Fruit fly (Drosophila melanogaster) whole organism, adult: ENCODE results near the gene CG11537.
A peak's percentile ranks its signal among the peaks of the same experiment; 100 is the strongest.

Experiments
- CG11617 ChIP-seq: fragments of 200-800 bp; sonication (Bioruptor generic); optimal IDR thresholded peaks from 2 replicates; lab custom pipeline; 2017; ENCODE audit warnings: mild to moderate bottlenecking, missing biosample characterization, missing genetic modification reagents, missing genetic modification characterization
- CG12768 ChIP-seq: fragments of 200-800 bp; sonication (Bioruptor generic); optimal IDR thresholded peaks from 2 replicates; lab custom pipeline; 2017; ENCODE audit warnings: missing biosample characterization, missing genetic modification characterization, mild to moderate bottlenecking, moderate library complexity, missing genetic modification reagents
- CG14711 ChIP-seq: fragments of 200-800 bp; sonication (Bioruptor generic); optimal IDR thresholded peaks from 2 replicates; lab custom pipeline; 2018; ENCODE audit warnings: missing biosample characterization, mild to moderate bottlenecking, missing genetic modification characterization, moderate library complexity
- CG1620 ChIP-seq: fragments of 200-800 bp; sonication (Bioruptor generic); optimal IDR thresholded peaks from 2 replicates; lab custom pipeline; 2016; ENCODE audit warnings: missing biosample characterization, missing genetic modification characterization
- CG33017 ChIP-seq: fragments of 200-800 bp; sonication (Bioruptor generic); optimal IDR thresholded peaks from 2 replicates; lab custom pipeline; 2018; ENCODE audit warnings: missing biosample characterization, mild to moderate bottlenecking, missing genetic modification characterization, moderate library complexity
- CG5204 ChIP-seq: fragments of 200-800 bp; sonication (Bioruptor generic); optimal IDR thresholded peaks from 2 replicates; lab custom pipeline; 2016; ENCODE audit warnings: missing biosample characterization, missing genetic modification characterization
- CG7045 ChIP-seq: fragments of 200-800 bp; sonication (Bioruptor generic); optimal IDR thresholded peaks from 2 replicates; lab custom pipeline; 2017; ENCODE audit warnings: missing biosample characterization, mild to moderate bottlenecking, missing genetic modification characterization
- CG7101 ChIP-seq: fragments of 200-800 bp; sonication (Bioruptor generic); optimal IDR thresholded peaks from 2 replicates; lab custom pipeline; 2018; ENCODE audit warnings: missing biosample characterization, mild to moderate bottlenecking, missing genetic modification characterization, moderate library complexity
- Clk ChIP-seq: fragments of 200-800 bp; sonication (Bioruptor generic); optimal IDR thresholded peaks from 2 replicates; lab custom pipeline; 2017; ENCODE audit warnings: missing biosample characterization, missing genetic modification characterization
- Crg-1 ChIP-seq: fragments of 200-800 bp; sonication (Bioruptor generic); optimal IDR thresholded peaks from 2 replicates; lab custom pipeline; 2016; ENCODE audit warnings: missing biosample characterization, missing genetic modification characterization
- Hr96 ChIP-seq: fragments of 200-800 bp; sonication (Bioruptor generic); optimal IDR thresholded peaks from 2 replicates; lab custom pipeline; 2016; ENCODE audit warnings: missing biosample characterization, missing genetic modification characterization
- Mnt ChIP-seq: fragments of 200-800 bp; sonication (Bioruptor generic); optimal IDR thresholded peaks from 2 replicates; lab custom pipeline; 2016; ENCODE audit warnings: missing biosample characterization, mild to moderate bottlenecking, missing genetic modification characterization
- bab1 ChIP-seq: fragments of 200-800 bp; sonication (Bioruptor generic); optimal IDR thresholded peaks from 3 replicates; lab custom pipeline; 2019; ENCODE audit warnings: missing biosample characterization, mild to moderate bottlenecking, missing genetic modification characterization, moderate library complexity
- cic ChIP-seq: fragments of 200-800 bp; sonication (Bioruptor generic); optimal IDR thresholded peaks from 2 replicates; lab custom pipeline; 2017; ENCODE audit warnings: missing biosample characterization, mild to moderate bottlenecking, missing genetic modification characterization, moderate library complexity
- cnc ChIP-seq, 2 experiments: fragments of >200 bp; optimal IDR thresholded peaks; 2 replicates each; lab custom pipeline; 2017
- kay ChIP-seq: fragments of 200-800 bp; sonication (Bioruptor generic); peaks from one replicate; lab custom pipeline; 2016; ENCODE audit warnings: missing biosample characterization, missing genetic modification characterization, borderline replicate concordance
- ovo ChIP-seq: fragments of 200-800 bp; sonication (Bioruptor generic); optimal IDR thresholded peaks from 2 replicates; lab custom pipeline; 2016; ENCODE audit warnings: missing biosample characterization, missing genetic modification characterization
- pad ChIP-seq: fragments of 200-800 bp; sonication (Bioruptor generic); optimal IDR thresholded peaks from 3 replicates; lab custom pipeline; 2017; ENCODE audit warnings: missing biosample characterization, missing genetic modification characterization, mild to moderate bottlenecking, moderate library complexity, missing genetic modification reagents
- tj ChIP-seq: fragments of 200-800 bp; sonication (Bioruptor generic); optimal IDR thresholded peaks from 3 replicates; lab custom pipeline; 2017; ENCODE audit warnings: missing biosample characterization, mild to moderate bottlenecking, missing genetic modification characterization, moderate library complexity
- toe ChIP-seq: fragments of 200-800 bp; sonication (Bioruptor generic); optimal IDR thresholded peaks from 2 replicates; lab custom pipeline; 2016; ENCODE audit warnings: missing biosample characterization, missing genetic modification characterization

Gene CG11537

DNA sequence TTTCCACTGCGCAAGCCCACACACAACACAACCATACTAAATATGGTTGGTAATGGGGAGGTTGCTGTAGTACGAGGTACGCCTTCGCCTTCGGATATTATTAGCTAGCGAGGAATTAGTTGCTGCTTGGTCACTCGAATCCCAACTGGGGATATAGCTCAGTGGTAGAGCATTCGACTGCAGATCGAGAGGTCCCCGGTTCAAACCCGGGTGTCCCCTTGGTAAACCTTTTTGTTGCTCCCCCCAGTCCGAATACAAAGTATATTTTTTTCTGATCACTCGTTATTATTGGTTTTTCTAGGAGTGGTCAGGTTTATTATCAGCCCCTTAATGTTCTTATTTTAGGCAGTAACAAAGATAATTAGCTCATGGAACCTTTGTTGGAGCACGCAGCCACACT is 47.7 kb downstream of the CG11537 start:
- TF ChIP-seq Crg-1 (GFP tag; lab: Kevin White, UChicago) (no peak), Hr96 (no peak), CG12768 (no peak), Mnt (GFP tag; lab: Kevin White, UChicago) (no peak), cnc (optimal IDR thresholded peaks at IDR 0.05; lab: Kevin White, UChicago) (no peak), CG5204 (GFP tag; lab: Kevin White, UChicago) (no peak), CG7045 (GFP tag; lab: Kevin White, UChicago) (no peak), CG1620 (GFP tag; lab: Kevin White, UChicago) (no peak), Clk (no peak), kay (GFP tag; lab: Kevin White, UChicago) (no peak), CG11617 (no peak), ovo (GFP tag; lab: Kevin White, UChicago) (no peak), bab1 (GFP tag; lab: Kevin White, UChicago) (no peak), tj (no peak), CG7101 (no peak), toe (no peak), pad (GFP tag; lab: Kevin White, UChicago) (no peak), CG14711 (tag; lab: Kevin White, UChicago) (no peak), CG33017 (no peak)

DNA sequence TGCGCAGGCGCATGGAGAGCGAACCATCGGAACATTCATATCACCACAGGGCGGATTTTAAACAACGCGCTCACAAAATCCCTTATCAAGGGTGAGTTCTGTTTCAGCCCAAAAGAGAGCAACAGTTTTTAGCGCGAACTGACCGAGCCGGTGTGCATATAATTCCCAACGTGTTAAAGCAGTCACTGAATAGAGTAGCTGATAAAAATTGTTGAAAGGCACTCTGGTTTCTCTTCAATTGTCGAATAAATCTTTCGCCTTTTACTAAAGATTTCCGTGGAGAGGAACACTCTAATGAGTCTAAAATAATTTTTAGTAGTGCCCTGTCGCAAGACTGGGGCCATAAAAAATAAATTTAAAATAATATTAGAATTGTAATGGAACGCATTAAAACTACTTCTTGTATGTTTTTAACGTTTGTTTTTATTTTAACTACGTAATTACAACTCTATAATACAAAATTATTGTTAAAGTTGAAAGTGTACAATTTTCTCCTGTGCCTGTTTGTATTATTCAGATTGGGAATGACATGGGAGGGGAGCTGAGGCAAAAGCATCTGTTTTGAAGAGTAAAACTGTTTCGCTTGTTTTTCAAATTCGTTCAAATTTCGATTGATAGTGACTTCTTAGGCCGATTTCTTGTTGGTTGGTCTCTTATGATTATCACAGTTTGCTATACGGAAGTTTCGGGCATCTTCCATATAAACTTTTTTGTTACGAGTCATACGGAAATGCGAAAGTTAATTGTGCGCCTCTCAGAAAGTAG is 52.5 kb downstream of the CG11537 start:
- TF ChIP-seq Clk (no peak), CG1620 (GFP tag; lab: Kevin White, UChicago) (no peak), bab1 (GFP tag; lab: Kevin White, UChicago) (no peak), cic (GFP tag; lab: Kevin White, UChicago) (no peak), Hr96 (no peak), toe (no peak), Crg-1 (GFP tag; lab: Kevin White, UChicago) (no peak), CG7101 (peak; percentile 44), CG5204 (GFP tag; lab: Kevin White, UChicago) (no peak), pad (GFP tag; lab: Kevin White, UChicago) (peak; percentile 25), CG7045 (GFP tag; lab: Kevin White, UChicago) (no peak), ovo (GFP tag; lab: Kevin White, UChicago) (no peak), CG14711 (tag; lab: Kevin White, UChicago) (peak; percentile 21), CG11617 (no peak), CG12768 (no peak), kay (GFP tag; lab: Kevin White, UChicago) (no peak), tj (no peak), Mnt (GFP tag; lab: Kevin White, UChicago) (no peak), cnc (optimal IDR thresholded peaks at IDR 0.05; lab: Kevin White, UChicago) (no peak), CG33017 (no peak)

DNA sequence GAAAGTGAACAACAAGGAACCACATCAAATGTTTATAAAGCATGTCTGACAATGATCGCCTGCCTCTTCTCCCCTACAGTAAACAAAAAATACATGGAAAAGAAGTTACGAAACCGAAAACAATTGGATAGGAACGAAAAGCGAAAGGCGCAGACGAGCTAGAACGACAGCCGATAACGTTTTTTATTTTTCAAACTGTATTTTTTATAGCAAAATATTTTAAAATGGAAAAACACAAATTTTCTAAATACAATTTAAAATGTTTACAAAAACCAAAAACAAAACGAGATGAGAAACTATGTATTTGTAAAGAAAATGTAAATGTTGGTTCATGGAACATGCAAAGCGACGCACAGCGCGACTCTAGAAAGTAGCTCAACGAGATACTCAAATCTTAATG is 54.2 kb downstream of the CG11537 start:
- TF ChIP-seq CG7101 (no peak), CG7045 (GFP tag; lab: Kevin White, UChicago) (no peak), toe (no peak), CG11617 (no peak), CG33017 (no peak), ovo (GFP tag; lab: Kevin White, UChicago) (no peak), Hr96 (no peak), kay (GFP tag; lab: Kevin White, UChicago) (peak; percentile 87)

DNA sequence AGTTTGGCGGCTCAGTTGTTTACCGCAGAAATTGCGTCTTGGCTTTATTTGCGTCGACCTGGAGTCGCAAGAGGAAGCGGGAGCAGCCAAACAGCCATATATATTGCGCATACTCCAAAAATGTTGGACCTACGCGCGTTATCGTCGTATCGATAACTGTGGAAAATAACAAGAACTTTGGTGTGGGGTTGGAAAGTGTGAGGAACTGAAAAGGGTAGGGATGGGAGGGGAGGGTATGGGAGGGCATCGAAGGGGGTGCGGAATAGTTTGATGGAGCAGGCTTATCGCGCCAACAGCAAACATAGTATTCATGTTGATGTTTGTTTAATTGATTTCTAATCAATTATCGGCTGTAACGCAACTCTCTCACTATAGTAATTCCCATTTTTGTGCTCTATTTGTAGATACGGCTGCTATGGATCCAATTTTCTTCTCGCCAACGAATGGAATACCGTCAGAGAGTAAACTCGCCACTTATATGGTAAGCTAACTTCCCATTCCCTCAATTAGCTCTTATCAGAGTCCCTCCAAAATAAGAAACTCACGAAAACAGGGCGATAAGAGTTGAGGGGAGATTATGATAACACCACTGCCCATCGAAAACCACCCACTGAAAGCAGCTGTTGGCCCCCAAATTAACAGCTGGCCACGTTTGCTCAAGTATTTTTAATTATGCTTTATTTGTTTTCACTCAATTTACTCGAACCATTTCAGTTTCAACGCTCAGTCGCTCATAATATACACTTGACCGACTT is 59.8 kb downstream of the CG11537 start:
- TF ChIP-seq CG12768: peak; percentile 12
- peak; percentile 82 for TF ChIP-seq cic (GFP tag; lab: Kevin White, UChicago)
- TF ChIP-seq kay (GFP tag; lab: Kevin White, UChicago): peak; percentile 71
- TF ChIP-seq CG7101: peak; percentile 7
- no peak for TF ChIP-seq pad (GFP tag; lab: Kevin White, UChicago)
- TF ChIP-seq CG11617: no peak

DNA sequence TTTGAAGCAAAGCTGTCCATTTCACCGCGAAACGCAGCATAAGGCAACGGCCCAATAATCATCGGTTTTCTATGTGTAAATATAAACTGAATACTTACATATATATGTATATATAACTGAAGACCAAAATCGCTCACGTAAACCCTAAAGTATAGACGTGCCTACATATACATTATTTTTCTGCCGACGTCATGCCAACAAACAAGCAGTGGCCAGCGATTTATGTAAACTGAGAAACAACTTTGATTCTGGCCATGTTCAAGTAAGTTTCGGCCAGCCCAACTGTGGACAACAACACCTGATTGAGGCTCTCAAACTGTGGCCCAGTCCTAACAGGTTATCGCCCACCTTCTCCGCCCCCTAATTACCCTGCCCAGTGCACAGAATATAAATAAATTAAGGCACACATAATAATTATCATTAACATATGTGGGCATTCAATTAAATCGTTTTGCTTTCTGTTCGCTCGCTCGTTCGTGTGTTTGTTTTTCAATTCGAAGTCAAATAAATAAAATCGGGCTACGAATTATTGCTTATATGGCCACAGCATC is 61.2 kb downstream of the CG11537 start:
- TF ChIP-seq tj (peak; percentile 99), CG1620 (GFP tag; lab: Kevin White, UChicago) (no peak), CG7045 (GFP tag; lab: Kevin White, UChicago) (no peak), cnc (optimal IDR thresholded peaks at IDR 0.05; lab: Kevin White, UChicago) (peak; percentile 55 to 61)

DNA sequence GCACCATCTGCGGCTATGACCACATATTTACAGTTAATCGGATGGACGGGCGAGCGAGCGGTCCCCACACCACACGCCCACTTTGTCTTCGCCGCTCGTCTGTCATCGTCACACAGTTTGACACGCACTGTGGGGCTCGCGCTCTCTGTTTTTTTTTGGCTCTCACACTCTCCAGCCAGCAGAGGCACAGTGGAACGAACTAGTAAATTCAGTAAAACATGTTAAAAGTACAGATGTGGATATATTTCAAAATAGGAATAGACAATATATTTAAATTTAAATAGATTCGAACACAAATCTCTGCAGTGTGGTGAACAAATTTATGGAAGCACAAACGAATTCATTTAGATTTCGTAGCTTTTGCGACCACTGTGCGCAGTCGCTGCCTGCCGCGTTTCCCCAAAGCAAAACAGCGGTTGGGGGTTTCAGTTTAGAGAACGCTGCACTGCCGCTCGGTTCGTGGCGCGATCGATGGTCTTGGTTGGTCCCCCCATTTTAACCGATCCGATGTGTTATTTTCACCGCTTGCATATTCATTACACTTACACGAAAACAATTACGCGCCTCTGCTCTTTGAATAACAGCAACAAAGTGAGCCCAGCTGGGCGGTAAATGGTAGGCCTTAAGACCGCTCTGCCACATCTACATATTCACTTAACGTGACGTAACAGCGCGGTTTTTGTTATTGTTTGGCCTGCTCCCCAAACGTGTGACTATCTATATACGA is 61.9 kb downstream of the CG11537 start:
- TF ChIP-seq CG11617 (peak; percentile 98), Clk (peak; percentile 96), CG7045 (GFP tag; lab: Kevin White, UChicago) (peak; percentile 97), CG7101 (peak; percentile 98), CG1620 (GFP tag; lab: Kevin White, UChicago) (peak; percentile 98), cic (GFP tag; lab: Kevin White, UChicago) (peak; percentile 92), cnc (optimal IDR thresholded peaks at IDR 0.05; lab: Kevin White, UChicago) (no peak), CG12768 (peak; percentile 98), Crg-1 (GFP tag; lab: Kevin White, UChicago) (peak; percentile 97), CG5204 (GFP tag; lab: Kevin White, UChicago) (peak; percentile 97), ovo (GFP tag; lab: Kevin White, UChicago) (peak; percentile 93), kay (GFP tag; lab: Kevin White, UChicago) (peak; percentile 99), toe (peak; percentile 97), Hr96 (peak; percentile 97), bab1 (GFP tag; lab: Kevin White, UChicago) (peak; percentile 98), pad (GFP tag; lab: Kevin White, UChicago) (peak; percentile 85), CG33017 (peak; percentile 98), Mnt (GFP tag; lab: Kevin White, UChicago) (peak; percentile 97), tj (peak; percentile 83), CG14711 (tag; lab: Kevin White, UChicago) (peak; percentile 94)
